Worm (Caenorhabditis elegans): ENCODE results near the gene mca-1.
A peak's percentile ranks its signal among the peaks of the same experiment; 100 is the strongest.

DNA sequence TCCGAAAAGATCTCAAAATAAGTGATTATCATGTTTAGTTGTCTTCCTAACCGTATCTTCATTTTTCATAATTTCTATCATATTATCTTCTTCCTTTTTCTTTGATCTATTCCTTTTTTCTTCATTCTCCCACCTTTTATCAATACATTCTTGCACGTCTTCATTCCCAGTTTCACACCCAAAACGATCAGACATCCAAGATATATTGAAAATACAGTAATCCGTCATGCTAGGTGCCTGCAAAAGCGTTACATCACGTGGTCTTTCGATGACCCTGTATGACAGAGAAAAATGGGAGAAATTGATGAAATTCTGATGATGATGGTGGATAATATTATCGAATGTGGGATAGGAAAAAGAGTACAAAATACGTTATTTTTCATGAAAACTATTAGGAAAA lies 37.7 kb upstream of the mca-1 start:
- no peak for TF ChIP-seq ceh-82 (tag; optimal IDR thresholded peaks at IDR 0.05)
- no peak for TF ChIP-seq ztf-4 (tag; optimal IDR thresholded peaks at IDR 0.05)
- TF ChIP-seq alr-1 (tag; optimal IDR thresholded peaks at IDR 0.05), result no peak
- peak; percentile 73 for TF ChIP-seq nhr-25 (tag; optimal IDR thresholded peaks at IDR 0.05)
- TF ChIP-seq ama-1 (optimal IDR thresholded peaks at IDR 0.05), result no peak
- no peak for TF ChIP-seq skn-1 (tag; optimal IDR thresholded peaks at IDR 0.05)
- no peak for TF ChIP-seq snpc-4 (tag; optimal IDR thresholded peaks at IDR 0.05)
- TF ChIP-seq ceh-16 (tag; optimal IDR thresholded peaks at IDR 0.05), result no peak
- TF ChIP-seq mdl-1 (tag; optimal IDR thresholded peaks at IDR 0.05), result peak in 1 of 2 experiments; percentile 41
